Worm (Caenorhabditis elegans) whole organism, early embryonic: ENCODE results near the gene far-8.

Experiments used
- B0310.2 ChIP-seq: sonication (generic microtip); optimal IDR thresholded peaks from 2 replicates; lab custom pipeline; 2016; ENCODE audit warnings: mild to moderate bottlenecking, missing genetic modification characterization, missing compliant biosample characterization
- F13C5.2 ChIP-seq: sonication (generic microtip); optimal IDR thresholded peaks from 2 replicates; lab custom pipeline; 2017; ENCODE audit warnings: mild to moderate bottlenecking, missing genetic modification characterization, inconsistent platforms, missing compliant biosample characterization
- aly-1 ChIP-seq: sonication (generic microtip); optimal IDR thresholded peaks from 2 replicates; lab custom pipeline; 2016; ENCODE audit warnings: missing genetic modification characterization, missing compliant biosample characterization
- ama-1 ChIP-seq: fragments of 150-350 bp; optimal IDR thresholded peaks from 2 replicates; lab custom pipeline; 2014
- ceh-13 ChIP-seq: fragments of 200-800 bp; sonication (Bioruptor generic); optimal IDR thresholded peaks from 2 replicates; lab custom pipeline; 2018; ENCODE audit warnings: mild to moderate bottlenecking, missing genetic modification characterization, missing compliant biosample characterization
- ceh-36 ChIP-seq: sonication (generic microtip); optimal IDR thresholded peaks from 2 replicates; lab custom pipeline; 2016; ENCODE audit warnings: missing genetic modification characterization, inconsistent platforms, missing compliant biosample characterization
- ets-7 ChIP-seq: sonication (generic microtip); optimal IDR thresholded peaks from 2 replicates; lab custom pipeline; 2016; ENCODE audit warnings: missing genotype, missing genetic modification characterization, missing compliant biosample characterization
- flt-1 ChIP-seq: fragments of 200-800 bp; sonication (Bioruptor generic); IDR thresholded peaks from 2 replicates; pipeline ENCODE4 v1.3.6; 2022; ENCODE audit warnings: missing genetic modification characterization, missing compliant biosample characterization
- hmbx-1 ChIP-seq: sonication (generic microtip); optimal IDR thresholded peaks from 2 replicates; lab custom pipeline; 2016; ENCODE audit warnings: mild to moderate bottlenecking, missing genetic modification characterization, missing compliant biosample characterization
- hmg-4 ChIP-seq: fragments of 200-800 bp; sonication (Bioruptor generic); optimal IDR thresholded peaks from 2 replicates; lab custom pipeline; 2018; ENCODE audit warnings: mild to moderate bottlenecking, missing genetic modification characterization, missing compliant biosample characterization
- hnd-1 ChIP-seq: sonication (generic microtip); optimal IDR thresholded peaks from 2 replicates; lab custom pipeline; 2016; ENCODE audit warnings: missing genetic modification characterization, missing compliant biosample characterization
- pes-1 ChIP-seq: fragments of 200-800 bp; sonication (Bioruptor generic); IDR thresholded peaks from 2 replicates; pipeline ENCODE4 v1.3.6; 2022; ENCODE audit warnings: missing genetic modification reagents, missing genetic modification characterization, missing compliant biosample characterization
- scrt-1 ChIP-seq: fragments of 200-800 bp; sonication (Bioruptor generic); IDR thresholded peaks from 2 replicates; pipeline ENCODE4 v1.3.6; 2022; ENCODE audit warnings: missing genetic modification characterization, missing compliant biosample characterization
- sea-1 ChIP-seq: fragments of 200-800 bp; sonication (Bioruptor generic); conservative IDR thresholded peaks from 2 replicates; pipeline ENCODE4 v1.3.6; 2022; ENCODE audit warnings: missing genetic modification characterization, missing compliant biosample characterization
- tbx-11 ChIP-seq: fragments of 200-800 bp; sonication (Bioruptor generic); IDR thresholded peaks from 2 replicates; pipeline ENCODE4 v1.3.6; 2022; ENCODE audit warnings: missing genetic modification characterization, missing compliant biosample characterization
- tbx-37 ChIP-seq: fragments of 200-800 bp; sonication (Bioruptor generic); conservative IDR thresholded peaks from 2 replicates; pipeline ENCODE4 v1.3.6; 2022; ENCODE audit warnings: missing genetic modification reagents, missing genetic modification characterization, missing compliant biosample characterization
- tra-4 ChIP-seq: sonication (generic microtip); optimal IDR thresholded peaks from 2 replicates; lab custom pipeline; 2017; ENCODE audit warnings: missing genetic modification characterization, missing compliant biosample characterization

Gene far-8

DNA sequence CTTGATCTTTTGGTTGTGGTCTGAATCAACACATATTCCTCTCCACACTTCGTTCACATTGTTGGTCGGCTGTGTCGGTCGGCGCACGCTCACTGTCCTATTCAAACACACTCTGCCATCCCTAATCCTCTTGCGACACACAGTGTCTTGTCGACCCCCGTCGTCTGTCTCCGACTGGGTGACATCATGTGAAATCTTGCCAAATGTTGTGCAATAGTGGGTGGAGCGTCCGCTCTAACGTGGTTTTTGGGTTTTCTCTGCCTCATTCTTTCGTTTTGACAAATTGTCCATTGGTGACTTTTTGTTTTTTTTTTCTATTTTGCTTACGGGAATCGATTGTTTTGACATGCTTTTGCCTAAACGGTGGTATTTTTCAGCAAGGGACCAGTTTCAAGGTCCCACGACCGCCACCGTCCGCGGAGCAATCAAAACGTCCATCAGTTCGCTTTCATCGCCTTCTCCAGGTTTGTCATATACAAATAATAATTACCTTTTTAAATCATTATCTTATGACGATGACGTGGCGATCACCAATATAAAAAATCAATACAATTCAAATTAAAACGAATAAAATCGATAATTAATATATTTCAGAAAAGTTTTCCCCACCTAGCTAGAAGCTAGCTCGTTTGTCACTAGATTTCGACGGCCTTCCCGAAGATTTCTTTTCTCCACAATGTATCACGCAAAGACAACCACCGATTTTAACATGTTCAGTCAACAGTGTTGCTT is 8.9 kb upstream of the far-8 start:
- TF ChIP-seq F13C5.2 (tag; lab: Kevin White, UChicago) (peak; percentile 48), B0310.2 (no peak), tbx-11 (GFP tag; lab: Robert Waterston, UW) (no peak), hmbx-1 (tag; lab: Kevin White, UChicago) (no peak), scrt-1 (GFP tag; lab: Robert Waterston, UW) (no peak), tbx-37 (GFP tag; lab: Robert Waterston, UW) (0 out of 2 replicates have a peak, but pooled peaks have one; percentile 13), pes-1 (no peak), aly-1 (tag; lab: Kevin White, UChicago) (no peak), ets-7 (tag; lab: Kevin White, UChicago) (no peak), hmg-4 (GFP tag; lab: Kevin White, UChicago) (peak; percentile 76), sea-1 (GFP tag; lab: Robert Waterston, UW) (0 out of 2 replicates have a peak, but pooled peaks have one; percentile 53), ceh-13 (GFP tag; lab: Kevin White, UChicago) (no peak), tra-4 (tag; lab: Kevin White, UChicago) (no peak), hnd-1 (tag; lab: Kevin White, UChicago) (no peak), ceh-36 (tag; lab: Kevin White, UChicago) (no peak), flt-1 (GFP tag; lab: Robert Waterston, UW) (peak; percentile 54), ama-1 (lab: Kevin White, UChicago) (peak; percentile 16)

DNA sequence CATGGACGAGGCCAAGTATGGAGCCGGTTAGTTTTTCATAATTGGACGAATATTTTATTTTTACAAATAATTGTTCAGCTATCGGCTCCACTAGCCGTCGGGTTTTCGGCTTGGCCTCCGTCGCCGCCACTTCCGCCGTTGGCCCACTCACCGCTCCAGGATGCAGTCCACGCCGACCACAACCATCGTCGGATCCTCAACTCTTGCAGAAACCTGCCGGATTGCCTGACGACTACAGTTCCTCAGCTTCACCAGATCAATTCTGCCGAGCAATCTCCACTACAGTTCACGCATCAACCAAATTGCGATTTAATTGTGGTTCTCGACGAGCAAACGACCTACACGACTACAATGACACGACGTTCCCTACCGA is 8.3 kb upstream of the far-8 start:
- TF ChIP-seq ama-1 (lab: Kevin White, UChicago) (no peak), ceh-13 (GFP tag; lab: Kevin White, UChicago) (no peak), tbx-11 (GFP tag; lab: Robert Waterston, UW) (0 out of 2 replicates have a peak, but pooled peaks have one; percentile 11), aly-1 (tag; lab: Kevin White, UChicago) (no peak), tra-4 (tag; lab: Kevin White, UChicago) (no peak), hmg-4 (GFP tag; lab: Kevin White, UChicago) (peak; percentile 18)

DNA sequence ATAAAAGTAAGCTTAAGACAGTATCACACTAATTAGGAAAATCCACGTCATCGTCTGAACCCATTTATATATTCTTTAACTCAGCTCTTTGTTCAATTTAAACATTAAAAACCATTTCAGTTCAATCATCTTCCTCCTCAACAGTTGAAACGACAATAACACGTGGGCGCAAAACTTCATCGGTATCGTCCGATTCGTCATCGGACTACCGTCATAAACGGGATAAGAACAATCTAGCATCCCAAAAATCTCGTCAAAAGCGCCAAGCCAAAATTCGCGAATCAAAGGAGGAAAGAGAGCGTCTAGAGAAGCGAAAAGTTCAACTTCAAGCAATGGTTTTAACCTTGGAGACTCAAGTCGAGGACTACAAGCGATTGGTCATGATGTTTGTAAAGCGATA is 7.5 kb upstream of the far-8 start:
- TF ChIP-seq sea-1 (GFP tag; lab: Robert Waterston, UW) (no peak), B0310.2 (no peak), tbx-11 (GFP tag; lab: Robert Waterston, UW) (no peak), ets-7 (tag; lab: Kevin White, UChicago) (no peak), F13C5.2 (tag; lab: Kevin White, UChicago) (no peak), hmbx-1 (tag; lab: Kevin White, UChicago) (no peak), scrt-1 (GFP tag; lab: Robert Waterston, UW) (no peak), aly-1 (tag; lab: Kevin White, UChicago) (no peak), hmg-4 (GFP tag; lab: Kevin White, UChicago) (no peak), pes-1 (no peak), tra-4 (tag; lab: Kevin White, UChicago) (no peak), ama-1 (lab: Kevin White, UChicago) (no peak), tbx-37 (GFP tag; lab: Robert Waterston, UW) (no peak), ceh-36 (tag; lab: Kevin White, UChicago) (no peak), ceh-13 (GFP tag; lab: Kevin White, UChicago) (no peak), flt-1 (GFP tag; lab: Robert Waterston, UW) (no peak), hnd-1 (tag; lab: Kevin White, UChicago) (no peak)

DNA sequence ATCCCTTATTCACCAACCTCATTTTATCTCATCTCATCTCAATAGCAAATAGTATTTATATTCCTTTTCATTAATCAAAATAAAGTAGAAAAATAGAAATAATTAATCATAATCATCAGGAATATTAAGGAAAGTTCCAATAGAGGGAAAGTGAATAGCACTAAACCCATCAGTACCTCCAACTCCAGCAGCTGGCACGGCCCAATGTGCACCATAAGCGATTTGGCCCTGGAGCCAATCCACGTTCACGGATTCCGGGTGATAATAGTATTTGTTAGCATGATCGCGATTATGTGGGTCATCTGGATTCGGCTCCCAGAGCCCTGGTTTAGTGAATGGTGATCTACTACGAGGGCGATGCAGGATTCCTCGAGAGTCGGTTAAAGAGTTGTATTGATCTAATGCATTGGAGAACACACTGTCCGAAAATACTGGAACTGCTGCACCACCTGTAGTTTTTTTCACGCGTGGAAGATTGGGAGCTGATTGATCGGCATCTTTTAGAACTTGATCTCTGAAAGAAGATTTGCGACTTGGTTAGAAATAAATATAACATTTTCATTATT is 6.9 kb upstream of the far-8 start:
- TF ChIP-seq tbx-11 (GFP tag; lab: Robert Waterston, UW) (0 out of 2 replicates have a peak, but pooled peaks have one; percentile 48), flt-1 (GFP tag; lab: Robert Waterston, UW) (peak; percentile 29; the same call in 1 of the 2 replicates), ets-7 (tag; lab: Kevin White, UChicago) (no peak), tra-4 (tag; lab: Kevin White, UChicago) (peak; percentile 48), sea-1 (GFP tag; lab: Robert Waterston, UW) (peak; percentile 75; the same call in 1 of the 2 replicates), tbx-37 (GFP tag; lab: Robert Waterston, UW) (peak; percentile 34; the same call in 1 of the 2 replicates), hmbx-1 (tag; lab: Kevin White, UChicago) (peak; percentile 39), ceh-13 (GFP tag; lab: Kevin White, UChicago) (no peak), F13C5.2 (tag; lab: Kevin White, UChicago) (peak; percentile 75), ceh-36 (tag; lab: Kevin White, UChicago) (peak; percentile 62), aly-1 (tag; lab: Kevin White, UChicago) (no peak), scrt-1 (GFP tag; lab: Robert Waterston, UW) (peak; percentile 78; the same call in 1 of the 2 replicates), B0310.2 (peak; percentile 44), pes-1 (peak; percentile 80; the same call in 1 of the 2 replicates), ama-1 (lab: Kevin White, UChicago) (peak; percentile 96), hmg-4 (GFP tag; lab: Kevin White, UChicago) (peak; percentile 81), hnd-1 (tag; lab: Kevin White, UChicago) (peak; percentile 49)

DNA sequence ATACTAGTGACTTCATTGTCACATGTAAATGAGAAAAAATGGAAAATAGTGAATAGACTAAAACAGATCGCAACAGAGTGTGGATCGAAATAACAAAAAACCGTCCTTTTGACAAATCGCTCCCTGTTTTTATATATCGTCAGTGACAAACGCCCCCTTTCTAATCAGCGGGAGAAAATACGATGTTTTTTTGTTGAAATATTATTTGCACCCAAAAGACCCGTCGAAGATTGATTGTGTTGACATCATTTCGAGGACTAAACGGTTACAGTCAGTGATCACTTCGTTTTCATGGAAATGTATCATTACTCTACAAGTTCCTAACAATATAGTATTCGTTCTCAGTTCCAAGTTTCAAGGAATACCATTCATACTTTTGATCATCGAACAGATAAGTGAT is 3.2 kb upstream of the far-8 start, which contains the start of gene dos-3:
dos-3 (minus strand) TSS at position 101 of the 400 bp plus-strand sequence.
- no peak for TF ChIP-seq ceh-36 (tag; lab: Kevin White, UChicago)
- no peak for TF ChIP-seq tbx-11 (GFP tag; lab: Robert Waterston, UW)
- no peak for TF ChIP-seq ama-1 (lab: Kevin White, UChicago)
- TF ChIP-seq tbx-37 (GFP tag; lab: Robert Waterston, UW): no peak
- TF ChIP-seq scrt-1 (GFP tag; lab: Robert Waterston, UW): no peak
- TF ChIP-seq ets-7 (tag; lab: Kevin White, UChicago): no peak
- TF ChIP-seq B0310.2: no peak

DNA sequence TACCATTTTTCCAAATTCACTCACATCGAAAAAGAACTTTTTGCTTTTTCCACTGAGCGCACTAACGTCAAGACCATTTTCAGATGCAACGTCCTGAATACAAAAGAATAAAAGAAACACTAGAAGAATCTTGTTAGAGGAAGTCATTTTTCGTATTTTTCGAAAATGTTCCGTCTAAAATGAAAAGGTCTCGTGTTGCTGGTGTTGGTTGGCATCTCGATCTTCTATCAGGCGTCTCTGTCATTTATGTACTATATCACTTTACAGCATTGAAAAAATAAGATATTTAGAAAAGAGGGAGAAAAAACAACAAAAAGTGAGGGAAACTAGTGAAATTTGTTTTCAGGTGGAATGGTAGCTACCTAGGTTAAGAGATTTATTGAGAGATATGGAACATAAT is 1.6 kb upstream of the far-8 start, which contains the start of gene K02F3.9:
K02F3.9 (minus strand) TSS at position 190 of the 400 bp plus-strand sequence.
- TF ChIP-seq B0310.2 (no peak), tbx-37 (GFP tag; lab: Robert Waterston, UW) (no peak), tbx-11 (GFP tag; lab: Robert Waterston, UW) (no peak)
